Worm (Caenorhabditis elegans) whole organism, L2 larva: ENCODE results near the gene C10G8.2.

Experiments
- ama-1 ChIP-seq: fragments of 150-350 bp; optimal IDR thresholded peaks from 2 replicates; lab custom pipeline; 2018; ENCODE audit warnings: inconsistent platforms
- elt-3 ChIP-seq: sonication (generic microtip); optimal IDR thresholded peaks from 2 replicates; lab custom pipeline; 2017; ENCODE audit warnings: missing biosample characterization, missing genetic modification characterization
- gmeb-1 ChIP-seq: fragments of 150-350 bp; optimal IDR thresholded peaks from 2 replicates; lab custom pipeline; 2014; ENCODE audit warnings: missing biosample characterization, missing genetic modification characterization
- nhr-10 ChIP-seq: sonication (generic microtip); optimal IDR thresholded peaks from 2 replicates; lab custom pipeline; 2017; ENCODE audit warnings: missing biosample characterization, missing genetic modification characterization
- nhr-12 ChIP-seq: fragments of 150-350 bp; optimal IDR thresholded peaks from 2 replicates; lab custom pipeline; 2014; ENCODE audit warnings: missing biosample characterization, missing genetic modification characterization
- skn-1 ChIP-seq: sonication (generic microtip); optimal IDR thresholded peaks from 2 replicates; lab custom pipeline; 2017; ENCODE audit warnings: missing biosample characterization, missing genetic modification characterization
- unc-55 ChIP-seq: fragments of 150-350 bp; sonication (generic microtip); optimal IDR thresholded peaks from 3 replicates; lab custom pipeline; 2014; ENCODE audit warnings: missing biosample characterization, missing genetic modification reagents, missing genetic modification characterization

DNA sequence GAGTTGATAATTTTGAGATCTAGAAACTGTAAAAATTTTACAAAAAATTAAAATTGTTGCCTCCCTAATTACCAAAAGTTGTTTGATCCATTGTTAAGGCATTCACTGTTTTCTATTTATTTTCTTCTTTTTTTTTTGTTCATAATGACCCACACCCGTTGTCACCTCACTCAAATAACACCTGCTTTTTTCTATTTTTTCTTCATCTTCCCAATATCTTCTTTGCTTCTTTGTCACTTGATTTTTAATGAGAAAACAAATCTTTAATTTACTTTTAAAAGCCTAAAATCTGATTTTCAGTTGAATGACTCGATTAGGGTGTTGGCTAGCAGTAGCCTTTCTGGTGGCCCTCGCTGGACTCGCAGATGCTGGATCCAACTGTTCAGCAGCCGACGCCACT lies 10.8 kb upstream of the C10G8.2 start, which contains the start of gene ncx-2:
- TF ChIP-seq nhr-12 (tag; lab: Kevin White, UChicago) (no peak), ama-1 (lab: Kevin White, UChicago) (no peak), nhr-10 (tag; lab: Kevin White, UChicago) (no peak), unc-55 (GFP tag; lab: Kevin White, UChicago) (no peak), skn-1 (no peak), elt-3 (no peak), gmeb-1 (tag; lab: Kevin White, UChicago) (no peak)
